Worm (Caenorhabditis elegans): ENCODE measurements around the gene F08B12.11.

Gene F08B12.11

ce11 chrX:11367640-11368039 lies 17.2 kb upstream of the F08B12.11 start:
- TF ChIP-seq hmg-4 (GFP tag; optimal IDR thresholded peaks at IDR 0.05): no peak
- no peak for TF ChIP-seq hmbx-1 (tag; optimal IDR thresholded peaks at IDR 0.05)

ce11 chrX:11368417-11368816 lies 16.4 kb upstream of the F08B12.11 start, which contains the start of gene ttyh-1:
ttyh-1 (plus strand) TSS chrX:11368717.
- TF ChIP-seq B0310.2 (tag; optimal IDR thresholded peaks at IDR 0.05): no peak
- TF ChIP-seq hmbx-1 (tag; optimal IDR thresholded peaks at IDR 0.05): no peak
- no peak for TF ChIP-seq scrt-1 (GFP tag; IDR thresholded peaks at IDR 0.05)
- TF ChIP-seq tra-4 (tag; optimal IDR thresholded peaks at IDR 0.05): no peak

- TF ChIP-seq hmg-4 (GFP tag; optimal IDR thresholded peaks at IDR 0.05) (peak; percentile 29), ceh-36 (tag; optimal IDR thresholded peaks at IDR 0.05) (no peak)
Measured at ce11 chrX:11368845-11369244, 16.0 kb upstream of the F08B12.11 start.

- TF ChIP-seq tra-4 (tag; optimal IDR thresholded peaks at IDR 0.05) (no peak), tbx-11 (GFP tag; IDR thresholded peaks at IDR 0.05) (no peak), B0310.2 (tag; optimal IDR thresholded peaks at IDR 0.05) (no peak), hnd-1 (tag; optimal IDR thresholded peaks at IDR 0.05) (no peak), ama-1 (optimal IDR thresholded peaks at IDR 0.05) (no peak), aly-1 (tag; optimal IDR thresholded peaks at IDR 0.05) (no peak), tbx-37 (GFP tag; conservative IDR thresholded peaks at IDR 0.05) (no peak), F13C5.2 (tag; optimal IDR thresholded peaks at IDR 0.05) (no peak), scrt-1 (GFP tag; IDR thresholded peaks at IDR 0.05) (no peak), sea-1 (GFP tag; conservative IDR thresholded peaks at IDR 0.05) (no peak)
Measured at ce11 chrX:11370090-11370489, 14.8 kb upstream of the F08B12.11 start.

- TF ChIP-seq sea-1 (GFP tag; conservative IDR thresholded peaks at IDR 0.05) (no peak), F13C5.2 (tag; optimal IDR thresholded peaks at IDR 0.05) (no peak), hmg-4 (GFP tag; optimal IDR thresholded peaks at IDR 0.05) (no peak), scrt-1 (GFP tag; IDR thresholded peaks at IDR 0.05) (no peak), ceh-36 (tag; optimal IDR thresholded peaks at IDR 0.05) (no peak), aly-1 (tag; optimal IDR thresholded peaks at IDR 0.05) (no peak), B0310.2 (tag; optimal IDR thresholded peaks at IDR 0.05) (no peak), tbx-11 (GFP tag; IDR thresholded peaks at IDR 0.05) (no peak), pes-1 (GFP tag; IDR thresholded peaks at IDR 0.05) (no peak), tra-4 (tag; optimal IDR thresholded peaks at IDR 0.05) (no peak), ets-7 (tag; optimal IDR thresholded peaks at IDR 0.05) (no peak), ceh-13 (GFP tag; optimal IDR thresholded peaks at IDR 0.05) (no peak), flt-1 (GFP tag; IDR thresholded peaks at IDR 0.05) (no peak), hnd-1 (tag; optimal IDR thresholded peaks at IDR 0.05) (no peak), ama-1 (optimal IDR thresholded peaks at IDR 0.05) (no peak), tbx-37 (GFP tag; conservative IDR thresholded peaks at IDR 0.05) (no peak), hmbx-1 (tag; optimal IDR thresholded peaks at IDR 0.05) (no peak)
Measured at ce11 chrX:11375509-11375908, 9.3 kb upstream of the F08B12.11 start, which contains the start of gene F42E11.3. F42E11.3 (minus strand) TSS chrX:11375609.

- TF ChIP-seq B0310.2 (tag; optimal IDR thresholded peaks at IDR 0.05) (no peak), hmg-4 (GFP tag; optimal IDR thresholded peaks at IDR 0.05) (no peak), F13C5.2 (tag; optimal IDR thresholded peaks at IDR 0.05) (no peak), hmbx-1 (tag; optimal IDR thresholded peaks at IDR 0.05) (no peak), pes-1 (GFP tag; IDR thresholded peaks at IDR 0.05) (no peak), tbx-11 (GFP tag; IDR thresholded peaks at IDR 0.05) (no peak), scrt-1 (GFP tag; IDR thresholded peaks at IDR 0.05) (no peak), sea-1 (GFP tag; conservative IDR thresholded peaks at IDR 0.05) (no peak), ets-7 (tag; optimal IDR thresholded peaks at IDR 0.05) (no peak), tra-4 (tag; optimal IDR thresholded peaks at IDR 0.05) (no peak), ceh-13 (GFP tag; optimal IDR thresholded peaks at IDR 0.05) (no peak), hnd-1 (tag; optimal IDR thresholded peaks at IDR 0.05) (no peak), flt-1 (GFP tag; IDR thresholded peaks at IDR 0.05) (no peak), aly-1 (tag; optimal IDR thresholded peaks at IDR 0.05) (no peak), tbx-37 (GFP tag; conservative IDR thresholded peaks at IDR 0.05) (no peak), ama-1 (optimal IDR thresholded peaks at IDR 0.05) (no peak), ceh-36 (tag; optimal IDR thresholded peaks at IDR 0.05) (no peak)
Measured at ce11 chrX:11377370-11377769, 7.5 kb upstream of the F08B12.11 start, which contains the start of gene tni-1. tni-1 (minus strand) TSS chrX:11377470.

- TF ChIP-seq flt-1 (GFP tag; IDR thresholded peaks at IDR 0.05): no peak
- TF ChIP-seq hmg-4 (GFP tag; optimal IDR thresholded peaks at IDR 0.05): peak; percentile 43
Measured at ce11 chrX:11379135-11379781, 5.6 kb upstream of the F08B12.11 start.

ce11 chrX:11383359-11383758 lies 1.5 kb upstream of the F08B12.11 start:
- TF ChIP-seq B0310.2 (tag; optimal IDR thresholded peaks at IDR 0.05) (no peak), hmbx-1 (tag; optimal IDR thresholded peaks at IDR 0.05) (no peak), flt-1 (GFP tag; IDR thresholded peaks at IDR 0.05) (no peak), tra-4 (tag; optimal IDR thresholded peaks at IDR 0.05) (no peak), aly-1 (tag; optimal IDR thresholded peaks at IDR 0.05) (no peak), ceh-36 (tag; optimal IDR thresholded peaks at IDR 0.05) (no peak), sea-1 (GFP tag; conservative IDR thresholded peaks at IDR 0.05) (no peak), scrt-1 (GFP tag; IDR thresholded peaks at IDR 0.05) (no peak), ets-7 (tag; optimal IDR thresholded peaks at IDR 0.05) (no peak), pes-1 (GFP tag; IDR thresholded peaks at IDR 0.05) (no peak), tbx-11 (GFP tag; IDR thresholded peaks at IDR 0.05) (no peak), F13C5.2 (tag; optimal IDR thresholded peaks at IDR 0.05) (no peak), hnd-1 (tag; optimal IDR thresholded peaks at IDR 0.05) (no peak), tbx-37 (GFP tag; conservative IDR thresholded peaks at IDR 0.05) (no peak), ama-1 (optimal IDR thresholded peaks at IDR 0.05) (no peak), hmg-4 (GFP tag; optimal IDR thresholded peaks at IDR 0.05) (no peak)

Data from whole organism, early embryonic.